Worm (Caenorhabditis elegans) whole organism, L4/young adult: ENCODE data around the gene chil-8.

Source experiments
- W03F9.2 ChIP-seq: fragments of 150-350 bp; optimal IDR thresholded peaks from 2 replicates; lab custom pipeline; 2014; ENCODE audit warnings: missing biosample characterization, missing genetic modification characterization
- dao-5 ChIP-seq: sonication (generic microtip); optimal IDR thresholded peaks from 2 replicates; lab custom pipeline; 2016; ENCODE audit warnings: missing genotype, missing genetic modification characterization, moderate library complexity, missing compliant biosample characterization
- him-1 ChIP-seq: sonication (generic microtip); optimal IDR thresholded peaks from 2 replicates; lab custom pipeline; 2016; ENCODE audit warnings: missing genotype, missing genetic modification reagents, missing genetic modification characterization, missing compliant biosample characterization

ce11 chrII:9886216-9886615, 13.4 kb upstream of the chil-8 start, which contains the start of gene algn-8:
- no peak for TF ChIP-seq him-1 (tag; lab: Kevin White, UChicago)
- no peak for TF ChIP-seq W03F9.2 (tag; lab: Kevin White, UChicago)
- no peak for TF ChIP-seq dao-5
